Fruit fly (Drosophila melanogaster) Kc167 (cell line): ENCODE measurements around the gene AP-1sigma.

ENCODE experiments used
- Myc ChIP-seq: fragments of >200 bp; optimal IDR thresholded peaks from 2 replicates; lab custom pipeline; 2017; ENCODE audit warnings: missing external identifiers
- Sin3A ChIP-seq: fragments of >200 bp; optimal IDR thresholded peaks from 2 replicates; lab custom pipeline; 2018; ENCODE audit warnings: missing external identifiers
- h ChIP-seq: fragments of >200 bp; optimal IDR thresholded peaks from 3 replicates; lab custom pipeline; 2018; ENCODE audit warnings: missing external identifiers
- insv ChIP-seq: fragments of >200 bp; optimal IDR thresholded peaks from 3 replicates; lab custom pipeline; 2018; ENCODE audit warnings: missing external identifiers
- psq ChIP-seq: fragments of >200 bp; optimal IDR thresholded peaks from 2 replicates; lab custom pipeline; 2017; ENCODE audit warnings: missing external identifiers
- ttk ChIP-seq: sonication (Bioruptor generic); optimal IDR thresholded peaks from 2 replicates; lab custom pipeline; 2017; ENCODE audit warnings: missing external identifiers

Gene AP-1sigma

dm6 chr3R:23939921-23940839, 18.3 kb upstream of the AP-1sigma start:
- no peak for TF ChIP-seq Sin3A (lab: Kevin White, UChicago)
- TF ChIP-seq ttk (lab: Kevin White, UChicago), result no peak
- TF ChIP-seq psq, result no peak
- TF ChIP-seq h (lab: Kevin White, UChicago), result no peak

DNA sequence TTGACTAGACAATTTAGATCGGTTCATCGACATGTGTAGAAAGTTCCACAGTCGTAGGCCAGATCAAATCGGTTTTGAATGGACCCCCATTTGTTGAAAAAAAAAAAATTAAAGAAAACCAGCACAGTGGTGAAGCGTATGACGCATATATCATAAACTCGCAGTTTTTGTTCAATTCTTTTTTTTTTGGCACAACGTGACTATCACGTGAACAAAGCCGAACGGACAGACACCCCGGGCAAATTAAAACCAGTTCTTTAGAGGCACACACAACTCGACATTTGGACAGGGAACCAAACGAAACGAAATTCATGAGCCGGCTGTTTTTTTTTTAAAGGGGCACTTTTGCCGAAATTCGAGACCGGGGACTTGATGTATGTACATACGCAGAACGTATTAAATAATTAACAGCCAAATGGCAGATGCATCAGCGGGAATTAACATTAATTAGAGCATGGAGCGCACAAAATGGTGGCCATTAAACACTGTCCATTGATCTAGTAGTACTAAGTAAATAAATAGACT, 17.5 kb upstream of the AP-1sigma start:
- TF ChIP-seq ttk (lab: Kevin White, UChicago), result no peak

DNA sequence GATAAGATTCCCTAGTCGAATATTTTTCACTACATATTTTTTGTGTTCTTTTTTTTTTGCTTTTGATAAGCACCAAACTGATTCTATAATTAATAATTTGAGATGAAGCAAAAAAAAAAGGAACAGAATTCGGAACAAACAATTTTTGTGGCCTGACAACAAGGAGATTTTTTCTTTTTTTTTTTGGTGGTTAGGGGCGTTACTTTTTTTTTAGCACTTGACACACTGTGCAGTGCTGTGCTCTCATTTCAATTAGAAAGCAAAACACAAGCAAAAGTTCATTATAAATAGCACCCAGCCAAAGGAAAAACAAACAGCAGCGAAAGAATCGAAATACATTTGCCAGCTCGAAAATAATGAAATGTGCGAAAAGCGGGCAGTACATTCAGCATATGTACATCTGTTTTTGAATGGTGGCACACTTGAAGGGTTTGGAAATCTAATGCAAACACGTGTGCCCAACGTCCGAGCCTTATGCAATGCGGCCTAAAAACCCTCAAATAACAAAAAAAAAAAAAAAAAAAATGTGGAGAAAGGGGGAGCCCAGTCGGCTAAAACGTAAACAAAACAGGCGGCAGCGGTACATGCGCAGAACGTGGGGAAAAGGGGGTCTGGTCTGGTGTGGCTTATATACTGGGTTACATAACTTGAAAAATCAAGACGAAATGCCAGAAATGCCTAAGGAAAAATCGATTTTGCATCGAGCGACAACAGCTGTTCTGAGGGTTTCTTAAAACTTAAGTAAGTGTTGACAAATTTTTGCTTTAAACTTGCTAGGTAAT, 16.6 kb upstream of the AP-1sigma start:
- TF ChIP-seq h (lab: Kevin White, UChicago), result no peak
- TF ChIP-seq insv, result no peak
- no peak for TF ChIP-seq Sin3A (lab: Kevin White, UChicago)
- no peak for TF ChIP-seq psq
- TF ChIP-seq Myc (lab: Kevin White, UChicago), result no peak
- no peak for TF ChIP-seq ttk (lab: Kevin White, UChicago)

dm6 chr3R:23942550-23942949, 15.9 kb upstream of the AP-1sigma start:
- TF ChIP-seq ttk (lab: Kevin White, UChicago) (peak; percentile 96), h (lab: Kevin White, UChicago) (no peak)

DNA sequence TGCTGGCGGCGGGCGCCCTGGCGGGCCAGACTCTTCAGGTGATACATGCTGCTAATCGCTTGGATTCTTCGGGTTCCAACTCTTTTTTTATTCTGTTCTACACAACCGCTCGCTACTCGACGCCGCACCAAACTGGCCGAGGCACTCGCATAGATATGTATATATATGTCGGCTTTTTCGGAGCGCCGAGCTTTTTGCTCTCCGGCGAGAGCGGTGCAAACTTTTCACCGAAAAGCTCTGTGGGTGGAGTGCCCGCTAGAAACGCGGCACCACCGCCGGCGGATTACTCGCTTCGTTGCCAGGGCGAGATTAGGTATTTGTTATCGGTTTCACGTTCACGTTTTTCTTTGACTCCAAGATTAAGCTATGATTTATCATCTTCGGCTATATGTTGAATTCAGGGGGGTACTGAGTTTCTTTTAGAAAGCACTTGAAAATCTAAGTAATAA, 15.5 kb upstream of the AP-1sigma start, which contains the start of gene Gdh:
Gene Gdh (minus strand): TSS at position 137 of the 449 bp plus-strand sequence.
- TF ChIP-seq Sin3A (lab: Kevin White, UChicago), result no peak

DNA sequence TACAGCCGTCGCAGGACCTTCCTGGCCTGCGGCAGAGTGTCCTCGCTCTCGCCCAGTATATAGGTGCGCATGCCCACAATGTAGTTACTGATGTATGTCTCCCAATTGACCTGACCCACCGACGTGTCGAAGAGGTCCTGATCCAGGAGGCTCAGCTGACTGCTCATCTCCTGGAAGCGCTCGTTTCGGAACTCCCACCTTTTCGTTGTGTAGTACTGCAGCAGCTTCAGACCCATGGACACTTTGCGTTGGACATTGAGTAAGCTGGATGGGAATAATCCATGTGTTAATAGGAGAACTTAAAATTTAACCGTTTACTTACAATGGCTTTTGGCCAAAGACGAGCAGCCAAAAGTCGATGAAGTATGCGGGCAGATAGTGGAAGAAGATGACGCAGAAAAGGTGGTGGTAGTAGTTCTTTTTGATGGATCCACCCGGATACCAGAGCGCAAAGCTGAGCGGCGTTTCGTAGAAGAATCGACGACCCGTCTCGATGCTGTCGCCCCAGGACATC, 14.6 kb upstream of the AP-1sigma start:
- TF ChIP-seq psq, result no peak
- TF ChIP-seq ttk (lab: Kevin White, UChicago), result no peak
- no peak for TF ChIP-seq insv
- no peak for TF ChIP-seq Sin3A (lab: Kevin White, UChicago)
- TF ChIP-seq Myc (lab: Kevin White, UChicago), result no peak
- TF ChIP-seq h (lab: Kevin White, UChicago), result no peak

dm6 chr3R:23947002-23947401, 11.4 kb upstream of the AP-1sigma start:
- TF ChIP-seq ttk (lab: Kevin White, UChicago) (no peak), Sin3A (lab: Kevin White, UChicago) (no peak), Myc (lab: Kevin White, UChicago) (no peak), insv (no peak), h (lab: Kevin White, UChicago) (no peak), psq (no peak)

DNA sequence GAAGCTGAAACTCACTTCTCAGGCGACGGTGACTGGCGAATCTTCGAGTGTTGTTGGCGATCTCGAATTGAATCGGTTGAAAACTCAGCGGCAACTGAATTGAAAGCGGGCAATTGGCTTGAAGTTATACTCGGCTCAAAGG, 10.3 kb upstream of the AP-1sigma start, which contains the start of gene CG12268:
Gene CG12268 (minus strand): TSS at position 101 of the 142 bp plus-strand sequence.
- TF ChIP-seq ttk (lab: Kevin White, UChicago) (no peak), Myc (lab: Kevin White, UChicago) (no peak), insv (no peak), psq (no peak)

DNA sequence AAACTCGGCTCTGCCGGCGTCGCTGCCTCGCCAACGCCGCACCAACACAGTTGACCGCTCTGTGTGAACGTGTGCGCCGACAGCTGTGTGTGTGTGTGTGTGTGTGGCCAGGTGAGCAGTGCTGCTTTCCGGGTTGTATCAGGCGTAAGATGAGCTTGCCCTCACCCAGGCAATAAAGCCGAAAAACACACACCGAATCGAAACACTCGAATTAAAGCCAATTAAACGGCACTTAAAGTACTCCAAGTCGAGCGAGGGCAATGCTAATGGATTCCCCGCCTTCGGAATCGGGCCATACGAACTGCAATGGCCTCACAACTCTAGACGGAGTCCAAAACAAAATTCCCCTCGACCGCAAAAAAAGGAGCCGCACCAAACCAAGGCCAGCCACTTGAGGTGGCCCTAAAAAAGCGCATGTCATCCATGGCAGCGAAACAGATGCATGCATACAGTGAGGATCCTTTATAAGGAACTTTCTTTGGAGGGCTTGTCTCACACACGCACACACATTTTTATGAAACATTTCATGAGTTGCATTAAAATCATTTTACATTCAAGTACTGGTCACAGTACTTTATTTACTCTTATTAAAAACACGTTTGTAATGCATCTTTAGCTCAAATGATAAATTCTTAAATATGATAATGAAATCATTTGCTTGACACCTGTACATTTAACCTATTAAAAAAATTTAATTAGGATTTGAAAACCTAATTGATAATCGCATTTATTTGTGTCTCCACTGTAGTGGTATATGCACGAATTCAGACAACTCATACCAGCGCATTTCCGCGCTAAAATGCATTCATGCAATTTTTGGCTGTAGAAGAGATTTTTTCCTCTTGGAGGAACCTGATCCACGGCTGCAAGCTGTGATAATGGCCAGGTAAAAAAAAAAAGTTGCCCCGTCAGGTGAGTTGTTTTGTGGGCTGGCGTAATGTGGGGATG, 9.7 kb upstream of the AP-1sigma start:
- TF ChIP-seq Sin3A (lab: Kevin White, UChicago) (no peak), ttk (lab: Kevin White, UChicago) (no peak), Myc (lab: Kevin White, UChicago) (no peak), h (lab: Kevin White, UChicago) (no peak), insv (no peak)

dm6 chr3R:23955380-23955779, 3.1 kb upstream of the AP-1sigma start:
- no peak for TF ChIP-seq Myc (lab: Kevin White, UChicago)
- no peak for TF ChIP-seq h (lab: Kevin White, UChicago)
- TF ChIP-seq insv, result no peak
- TF ChIP-seq Sin3A (lab: Kevin White, UChicago), result no peak
- TF ChIP-seq ttk (lab: Kevin White, UChicago), result no peak

dm6 chr3R:23960865-23961264, 2.4 kb downstream of the AP-1sigma start:
- no peak for TF ChIP-seq ttk (lab: Kevin White, UChicago)
- no peak for TF ChIP-seq insv
- TF ChIP-seq h (lab: Kevin White, UChicago), result no peak
- TF ChIP-seq Sin3A (lab: Kevin White, UChicago), result no peak

- no peak for TF ChIP-seq psq
- TF ChIP-seq h (lab: Kevin White, UChicago), result no peak
- no peak for TF ChIP-seq insv
- TF ChIP-seq Sin3A (lab: Kevin White, UChicago), result no peak
- no peak for TF ChIP-seq ttk (lab: Kevin White, UChicago)
- no peak for TF ChIP-seq Myc (lab: Kevin White, UChicago)
Measured at dm6 chr3R:23962781-23963222, 4.4 kb downstream of the AP-1sigma start, which contains the start of gene CG31140. TSS of gene CG31140 (plus strand) at chr3R:23963180.
